Worm (Caenorhabditis elegans) whole organism, L3 larva: ENCODE measurements around the gene srlf-12.

Experiments
- ama-1 ChIP-seq: fragments of 150-350 bp; optimal IDR thresholded peaks from 2 replicates; lab custom pipeline; 2018
- lin-39 ChIP-seq: fragments of 150-350 bp; optimal IDR thresholded peaks from 2 replicates; lab custom pipeline; 2018; ENCODE audit warnings: missing biosample characterization, missing genetic modification reagents, missing genetic modification characterization
- mdl-1 ChIP-seq: fragments of 150-350 bp; optimal IDR thresholded peaks from 2 replicates; lab custom pipeline; 2014; ENCODE audit warnings: missing biosample characterization, missing genetic modification characterization
- nfya-1 ChIP-seq: sonication (generic microtip); optimal IDR thresholded peaks from 2 replicates; lab custom pipeline; 2017; ENCODE audit warnings: missing genetic modification characterization, mild to moderate bottlenecking, missing compliant biosample characterization, antibody characterized with exemption, moderate library complexity; ENCODE audit not compliant: insufficient read depth
- nhr-23 ChIP-seq: fragments of 150-350 bp; optimal IDR thresholded peaks from 2 replicates; lab custom pipeline; 2014; ENCODE audit warnings: missing biosample characterization, missing genetic modification reagents, missing genetic modification characterization
- snpc-4 ChIP-seq: fragments of 150-350 bp; optimal IDR thresholded peaks from 2 replicates; lab custom pipeline; 2014; ENCODE audit warnings: missing biosample characterization, missing genetic modification characterization

DNA sequence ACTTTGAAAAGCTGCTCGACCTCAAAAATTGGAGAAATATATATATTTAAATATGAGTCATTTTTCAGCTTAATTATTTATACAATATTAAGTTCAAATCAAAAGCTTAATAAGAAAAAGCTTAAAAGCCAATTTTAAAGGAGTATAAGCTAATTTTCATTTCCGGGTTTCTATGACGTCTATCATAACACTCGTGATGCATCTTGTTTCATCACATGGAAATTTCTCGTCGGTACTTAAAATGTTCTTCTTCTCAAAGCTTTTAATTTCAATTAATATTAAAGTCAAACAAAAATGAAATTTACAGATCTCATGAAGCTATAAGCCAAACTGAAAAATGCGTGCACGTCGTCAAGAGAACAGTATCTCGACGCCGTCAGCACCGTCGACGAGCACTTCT is 27.9 kb upstream of the srlf-12 start, which contains the start of gene rbr-2:
- TF ChIP-seq mdl-1 (tag; lab: Kevin White, UChicago) (no peak), lin-39 (tag; lab: Kevin White, UChicago) (no peak), ama-1 (lab: Kevin White, UChicago) (no peak), nhr-23 (tag; lab: Kevin White, UChicago) (no peak), snpc-4 (tag; lab: Kevin White, UChicago) (no peak), nfya-1 (tag; lab: Kevin White, UChicago) (no peak)
